Fruit fly (Drosophila melanogaster) whole organism, prepupa: Measurements from ENCODE around the gene CG11629.

Source experiments
- Blimp-1 ChIP-seq: fragments of 200-800 bp; sonication (Bioruptor generic); optimal IDR thresholded peaks from 3 replicates; lab custom pipeline; 2017; ENCODE audit warnings: missing biosample characterization, missing genetic modification characterization, mild to moderate bottlenecking, moderate library complexity, missing genetic modification reagents
- CG10631 ChIP-seq: fragments of 200-800 bp; sonication (Bioruptor generic); optimal IDR thresholded peaks from 2 replicates; lab custom pipeline; 2016; ENCODE audit warnings: missing biosample characterization, missing genetic modification characterization
- CG11294 ChIP-seq: fragments of 200-800 bp; sonication (Bioruptor generic); IDR thresholded peaks from 2 replicates; pipeline ENCODE4 v1.3.6; 2022; ENCODE audit warnings: missing biosample characterization, missing genetic modification characterization
- CG11762 ChIP-seq: fragments of 200-800 bp; sonication (Bioruptor generic); optimal IDR thresholded peaks from 3 replicates; lab custom pipeline; 2016; ENCODE audit warnings: missing biosample characterization, missing genetic modification characterization; ENCODE audit not compliant: insufficient read depth
- CG15336 ChIP-seq: fragments of 200-800 bp; sonication (Bioruptor generic); IDR thresholded peaks from 2 replicates; pipeline ENCODE4 v1.3.6; 2022; ENCODE audit warnings: missing biosample characterization, missing genetic modification characterization
- CG16779 ChIP-seq: fragments of 200-800 bp; sonication (Bioruptor generic); optimal IDR thresholded peaks from 3 replicates; lab custom pipeline; 2017; ENCODE audit warnings: missing biosample characterization, mild to moderate bottlenecking, missing genetic modification characterization
- CG31627 ChIP-seq: fragments of 200-800 bp; sonication (Bioruptor generic); optimal IDR thresholded peaks from 3 replicates; lab custom pipeline; 2016; ENCODE audit warnings: missing biosample characterization, missing genetic modification characterization
- CG32006 ChIP-seq: fragments of 200-800 bp; sonication (Bioruptor generic); optimal IDR thresholded peaks from 3 replicates; lab custom pipeline; 2017; ENCODE audit warnings: missing biosample characterization, mild to moderate bottlenecking, missing genetic modification characterization
- CG34406 ChIP-seq: fragments of 200-800 bp; sonication (Bioruptor generic); optimal IDR thresholded peaks from 3 replicates; lab custom pipeline; 2016; ENCODE audit warnings: missing biosample characterization, missing genetic modification characterization
- CG3919 ChIP-seq: fragments of 200-800 bp; sonication (Bioruptor generic); optimal IDR thresholded peaks from 3 replicates; lab custom pipeline; 2016; ENCODE audit warnings: missing biosample characterization, missing genetic modification characterization
- CG6163 ChIP-seq: fragments of 200-800 bp; sonication (Bioruptor generic); IDR thresholded peaks from 3 replicates; pipeline ENCODE4 v1.3.6; 2022; ENCODE audit warnings: missing biosample characterization, missing genetic modification characterization
- CG6854 ChIP-seq: fragments of 200-800 bp; sonication (Bioruptor generic); optimal IDR thresholded peaks from 2 replicates; lab custom pipeline; 2017; ENCODE audit warnings: missing biosample characterization, mild to moderate bottlenecking, missing genetic modification characterization
- CG7368 ChIP-seq: fragments of 200-800 bp; sonication (Bioruptor generic); optimal IDR thresholded peaks from 3 replicates; lab custom pipeline; 2016; ENCODE audit warnings: missing biosample characterization, missing genetic modification characterization
- CG8632 ChIP-seq: fragments of 200-800 bp; sonication (Bioruptor generic); optimal IDR thresholded peaks from 3 replicates; lab custom pipeline; 2016; ENCODE audit warnings: missing biosample characterization, missing genetic modification characterization
- CG9139 ChIP-seq: fragments of 200-800 bp; sonication (Bioruptor generic); optimal IDR thresholded peaks from 3 replicates; lab custom pipeline; 2017; ENCODE audit warnings: missing biosample characterization, mild to moderate bottlenecking, missing genetic modification characterization
- Eip78C ChIP-seq: fragments of 200-800 bp; sonication (Bioruptor generic); peaks from one replicate; lab custom pipeline; 2016; ENCODE audit warnings: missing biosample characterization, missing genetic modification characterization
- Eip93F ChIP-seq: fragments of 200-800 bp; sonication (Bioruptor generic); optimal IDR thresholded peaks from 2 replicates; lab custom pipeline; 2016; ENCODE audit warnings: missing biosample characterization, mild to moderate bottlenecking, missing genetic modification characterization
- Ets21C ChIP-seq: fragments of 200-800 bp; sonication (Bioruptor generic); optimal IDR thresholded peaks from 3 replicates; lab custom pipeline; 2016; ENCODE audit warnings: missing biosample characterization, missing genetic modification characterization
- Ets96B ChIP-seq: fragments of 200-800 bp; optimal IDR thresholded peaks from 2 replicates; lab custom pipeline; 2019; ENCODE audit warnings: missing biosample characterization, mild to moderate bottlenecking, missing genetic modification characterization, moderate library complexity
- Gug ChIP-seq: fragments of 200-800 bp; sonication (Bioruptor generic); IDR thresholded peaks from 2 replicates; pipeline ENCODE4 v1.3.6; 2022; ENCODE audit warnings: missing biosample characterization, missing genetic modification characterization
- Hr38 ChIP-seq: sonication (Bioruptor generic); optimal IDR thresholded peaks from 2 replicates; lab custom pipeline; 2016; ENCODE audit warnings: missing biosample characterization, missing genetic modification characterization
- Lpt ChIP-seq: fragments of 200-800 bp; sonication (Bioruptor generic); optimal IDR thresholded peaks from 3 replicates; lab custom pipeline; 2016; ENCODE audit warnings: missing biosample characterization, missing genetic modification characterization
- Met ChIP-seq: fragments of 200-800 bp; sonication (Bioruptor generic); optimal IDR thresholded peaks from 3 replicates; lab custom pipeline; 2016; ENCODE audit warnings: missing biosample characterization, missing genetic modification characterization
- OdsH ChIP-seq: fragments of 200-800 bp; sonication (Bioruptor generic); optimal IDR thresholded peaks from 3 replicates; lab custom pipeline; 2016; ENCODE audit warnings: missing biosample characterization, missing genetic modification characterization
- Smox ChIP-seq: fragments of 200-800 bp; sonication (Bioruptor generic); optimal IDR thresholded peaks from 3 replicates; lab custom pipeline; 2016; ENCODE audit warnings: missing biosample characterization, missing genetic modification characterization
- Sox102F ChIP-seq: fragments of 200-800 bp; sonication (Bioruptor generic); optimal IDR thresholded peaks from 2 replicates; lab custom pipeline; 2016; ENCODE audit warnings: missing biosample characterization, mild to moderate bottlenecking, missing genetic modification characterization
- Sox14 ChIP-seq: fragments of 200-800 bp; sonication (Bioruptor generic); optimal IDR thresholded peaks from 3 replicates; lab custom pipeline; 2016; ENCODE audit warnings: missing biosample characterization, missing genetic modification characterization
- achi ChIP-seq: fragments of 200-800 bp; sonication (Bioruptor generic); optimal IDR thresholded peaks from 3 replicates; lab custom pipeline; 2016; ENCODE audit warnings: missing biosample characterization, missing genetic modification characterization
- acj6 ChIP-seq: fragments of 200-800 bp; sonication (Bioruptor generic); optimal IDR thresholded peaks from 3 replicates; lab custom pipeline; 2016; ENCODE audit warnings: missing biosample characterization, missing genetic modification characterization
- cyc ChIP-seq: fragments of 200-800 bp; sonication (Bioruptor generic); optimal IDR thresholded peaks from 3 replicates; lab custom pipeline; 2016; ENCODE audit warnings: missing biosample characterization, missing genetic modification characterization
- dac ChIP-seq: fragments of 200-800 bp; sonication (Bioruptor generic); optimal IDR thresholded peaks from 2 replicates; lab custom pipeline; 2017; ENCODE audit warnings: missing biosample characterization, mild to moderate bottlenecking, missing genetic modification characterization
- dsx ChIP-seq: fragments of 200-800 bp; optimal IDR thresholded peaks from 3 replicates; lab custom pipeline; 2019; ENCODE audit warnings: missing biosample characterization, mild to moderate bottlenecking, missing genetic modification characterization, moderate library complexity; ENCODE audit not compliant: poor library complexity, severe bottlenecking
- eg ChIP-seq: fragments of 200-800 bp; sonication (Bioruptor generic); IDR thresholded peaks from 3 replicates; pipeline ENCODE4 v1.3.6; 2022; ENCODE audit warnings: missing biosample characterization, missing genetic modification characterization
- fd85E ChIP-seq: fragments of 200-800 bp; sonication (Bioruptor generic); optimal IDR thresholded peaks from 3 replicates; lab custom pipeline; 2016; ENCODE audit warnings: missing biosample characterization, missing genetic modification characterization
- fkh ChIP-seq: fragments of 200-800 bp; sonication (Bioruptor generic); optimal IDR thresholded peaks from 3 replicates; lab custom pipeline; 2017; ENCODE audit warnings: missing biosample characterization, mild to moderate bottlenecking, missing genetic modification characterization, moderate library complexity
- lz ChIP-seq: fragments of 200-800 bp; sonication (Bioruptor generic); optimal IDR thresholded peaks from 3 replicates; lab custom pipeline; 2016; ENCODE audit warnings: missing biosample characterization, missing genetic modification characterization
- pdm3 ChIP-seq: fragments of 200-800 bp; sonication (Bioruptor generic); optimal IDR thresholded peaks from 3 replicates; lab custom pipeline; 2016; ENCODE audit warnings: missing biosample characterization, missing genetic modification characterization
- ss ChIP-seq, 2 experiments: fragments of 200-800 bp; sonication (Bioruptor generic); optimal IDR thresholded peaks; 2 replicates in 1 of 2; 3 replicates in 1 of 2; lab custom pipeline; 2017 to 2018; ENCODE audit warnings: mild to moderate bottlenecking in 2 of 2, missing biosample characterization in 2 of 2, missing genetic modification characterization in 2 of 2, moderate library complexity in 1 of 2
- svp ChIP-seq: fragments of 200-800 bp; sonication (Bioruptor generic); peaks from one replicate; lab custom pipeline; 2016; ENCODE audit warnings: missing biosample characterization, missing genetic modification characterization
- vri ChIP-seq: fragments of 200-800 bp; sonication (Bioruptor generic); optimal IDR thresholded peaks from 3 replicates; lab custom pipeline; 2016; ENCODE audit warnings: missing biosample characterization, mild to moderate bottlenecking, missing genetic modification characterization

Gene CG11629

dm6 chr2L:21879411-21879810 lies 18.7 kb downstream of the CG11629 start (continued):
- TF ChIP-seq CG11762 (GFP tag; lab: Kevin White, UChicago) (no peak), CG32006 (GFP tag; lab: Kevin White, UChicago) (no peak), Eip78C (GFP tag; lab: Kevin White, UChicago) (peak; percentile 87), CG15336 (no peak), CG16779 (tag; lab: Kevin White, UChicago) (no peak), achi (GFP tag; lab: Kevin White, UChicago) (peak; percentile 44), CG3919 (GFP tag; lab: Kevin White, UChicago) (peak; percentile 14), lz (peak; percentile 50), dsx (GFP tag; lab: Kevin White, UChicago) (peak; percentile 38), CG10631 (GFP tag; lab: Kevin White, UChicago) (peak; percentile 38), CG8632 (GFP tag; lab: Kevin White, UChicago) (no peak), Hr38 (GFP tag; lab: Kevin White, UChicago) (no peak), ss (GFP tag; optimal IDR thresholded peaks at IDR 0.05; lab: Kevin White, UChicago) (peak in 1 of 2 experiments; percentile 32), cyc (GFP tag; lab: Kevin White, UChicago) (peak; percentile 23), Eip93F (GFP tag; lab: Kevin White, UChicago) (no peak), CG11294 (GFP tag; lab: Robert Waterston, UW) (no peak), svp (GFP tag; lab: Kevin White, UChicago) (peak; percentile 78), CG31627 (GFP tag; lab: Kevin White, UChicago) (peak; percentile 25), fd85E (no peak), acj6 (GFP tag; lab: Kevin White, UChicago) (peak; percentile 13), CG9139 (GFP tag; lab: Kevin White, UChicago) (no peak), Smox (GFP tag; lab: Kevin White, UChicago) (peak; percentile 58), dac (GFP tag; lab: Kevin White, UChicago) (no peak), Ets96B (tag; lab: Kevin White, UChicago) (peak; percentile 52), Gug (GFP tag; lab: Robert Waterston, UW) (no peak), CG7368 (GFP tag; lab: Kevin White, UChicago) (no peak), eg (GFP tag; lab: Robert Waterston, UW) (no peak), Sox14 (GFP tag; lab: Kevin White, UChicago) (peak; percentile 34), OdsH (GFP tag; lab: Kevin White, UChicago) (peak; percentile 20), CG34406 (GFP tag; lab: Kevin White, UChicago) (peak; percentile 46), Ets21C (GFP tag; lab: Kevin White, UChicago) (peak; percentile 8), vri (peak; percentile 37)
- TF ChIP-seq, all 60 proteins: peak for 33

dm6 chr2L:21877006-21877405 lies 21.1 kb downstream of the CG11629 start:
- TF ChIP-seq Sox102F: no peak
- TF ChIP-seq CG6854 (GFP tag; lab: Kevin White, UChicago): no peak

- no peak for TF ChIP-seq pdm3 (GFP tag; lab: Kevin White, UChicago)
- no peak for TF ChIP-seq CG3919 (GFP tag; lab: Kevin White, UChicago)
- TF ChIP-seq fkh: no peak
- TF ChIP-seq svp (GFP tag; lab: Kevin White, UChicago): no peak
- TF ChIP-seq ss (GFP tag; optimal IDR thresholded peaks at IDR 0.05; lab: Kevin White, UChicago): no peak
- no peak for TF ChIP-seq Ets21C (GFP tag; lab: Kevin White, UChicago)
- TF ChIP-seq Hr38 (GFP tag; lab: Kevin White, UChicago): no peak
- no peak for TF ChIP-seq Sox14 (GFP tag; lab: Kevin White, UChicago)
- TF ChIP-seq CG10631 (GFP tag; lab: Kevin White, UChicago): no peak
- TF ChIP-seq CG6163 (GFP tag; lab: Robert Waterston, UW): no peak
- TF ChIP-seq Ets96B (tag; lab: Kevin White, UChicago): no peak
- no peak for TF ChIP-seq Met
- no peak for TF ChIP-seq CG31627 (GFP tag; lab: Kevin White, UChicago)
- no peak for TF ChIP-seq Blimp-1 (GFP tag; lab: Kevin White, UChicago)
- TF ChIP-seq CG9139 (GFP tag; lab: Kevin White, UChicago): no peak
- no peak for TF ChIP-seq dac (GFP tag; lab: Kevin White, UChicago)
- no peak for TF ChIP-seq Lpt (GFP tag; lab: Kevin White, UChicago)
Observed at dm6 chr2L:21873696-21874095, 24.4 kb downstream of the CG11629 start.
